Fruit fly (Drosophila melanogaster) whole organism, embryonic: ENCODE results near the gene rols.

Experiments used
- Asciz ChIP-seq: fragments of 200-800 bp; sonication (Bioruptor generic); optimal IDR thresholded peaks from 2 replicates; lab custom pipeline; 2017; ENCODE audit warnings: missing biosample characterization, mild to moderate bottlenecking, missing genetic modification characterization, missing genetic modification reagents
- Atf-2 ChIP-seq: fragments of 200-800 bp; sonication (Bioruptor generic); optimal IDR thresholded peaks from 2 replicates; lab custom pipeline; 2016; ENCODE audit warnings: missing biosample characterization, missing genetic modification characterization
- B-H2 ChIP-seq: fragments of 200-800 bp; sonication (Bioruptor generic); optimal IDR thresholded peaks from 2 replicates; lab custom pipeline; 2018; ENCODE audit warnings: missing biosample characterization, mild to moderate bottlenecking, missing genetic modification characterization
- CG10979 ChIP-seq: fragments of 200-800 bp; sonication (Bioruptor generic); optimal IDR thresholded peaks from 2 replicates; lab custom pipeline; 2018; ENCODE audit warnings: missing biosample characterization, mild to moderate bottlenecking, missing genetic modification characterization, moderate library complexity
- CG12071 ChIP-seq: fragments of 200-800 bp; sonication (Bioruptor generic); optimal IDR thresholded peaks from 3 replicates; lab custom pipeline; 2018; ENCODE audit warnings: missing biosample characterization, mild to moderate bottlenecking, missing genetic modification characterization
- CG12104 ChIP-seq: fragments of 200-800 bp; sonication (Bioruptor generic); optimal IDR thresholded peaks from 3 replicates; lab custom pipeline; 2016; ENCODE audit warnings: missing biosample characterization, missing genetic modification characterization
- CG17361 ChIP-seq: fragments of 200-800 bp; sonication (Bioruptor generic); IDR thresholded peaks from 3 replicates; pipeline ENCODE4 v1.3.6; 2022; ENCODE audit warnings: missing biosample characterization, missing genetic modification characterization
- CG17829 ChIP-seq: fragments of 200-800 bp; optimal IDR thresholded peaks from 2 replicates; lab custom pipeline; 2019; ENCODE audit warnings: missing biosample characterization, mild to moderate bottlenecking, missing genetic modification characterization, moderate library complexity
- CG18262 ChIP-seq: fragments of 200-800 bp; optimal IDR thresholded peaks from 3 replicates; lab custom pipeline; 2019; ENCODE audit warnings: missing biosample characterization, mild to moderate bottlenecking, missing genetic modification characterization, moderate library complexity
- CG2120 ChIP-seq: fragments of 200-800 bp; sonication (Bioruptor generic); optimal IDR thresholded peaks from 3 replicates; lab custom pipeline; 2016; ENCODE audit warnings: missing biosample characterization, missing genetic modification characterization
- CG2712 ChIP-seq: fragments of 200-800 bp; optimal IDR thresholded peaks from 3 replicates; lab custom pipeline; 2019; ENCODE audit warnings: missing biosample characterization, mild to moderate bottlenecking, missing genetic modification characterization, moderate library complexity
- CG2875 ChIP-seq: fragments of 200-800 bp; sonication (Bioruptor generic); optimal IDR thresholded peaks from 2 replicates; lab custom pipeline; 2017; ENCODE audit warnings: missing biosample characterization, mild to moderate bottlenecking, missing genetic modification characterization, missing genetic modification reagents
- CG31365 ChIP-seq: fragments of 200-800 bp; sonication (Bioruptor generic); optimal IDR thresholded peaks from 2 replicates; lab custom pipeline; 2018; ENCODE audit warnings: missing biosample characterization, mild to moderate bottlenecking, missing genetic modification characterization
- CG32772 ChIP-seq: fragments of 200-800 bp; sonication (Bioruptor generic); IDR thresholded peaks from 2 replicates; pipeline ENCODE4 v1.3.6; 2022; ENCODE audit warnings: missing biosample characterization, missing genetic modification characterization
- CG6813 ChIP-seq: fragments of 200-800 bp; sonication (Bioruptor generic); optimal IDR thresholded peaks from 2 replicates; lab custom pipeline; 2017; ENCODE audit warnings: missing biosample characterization, missing genetic modification characterization, mild to moderate bottlenecking, moderate library complexity, missing genetic modification reagents
- Dip2 ChIP-seq: fragments of 200-800 bp; sonication (Bioruptor generic); IDR thresholded peaks from 2 replicates; pipeline ENCODE4 v1.3.6; 2022; ENCODE audit warnings: missing biosample characterization, missing genetic modification characterization
- E2f2 ChIP-seq: fragments of 200-800 bp; sonication (Bioruptor generic); IDR thresholded peaks from 2 replicates; pipeline ENCODE4 v1.3.6; 2022; ENCODE audit warnings: missing biosample characterization, missing genetic modification characterization
- GATAe ChIP-seq: fragments of 200-800 bp; sonication (Bioruptor generic); conservative IDR thresholded peaks from 2 replicates; pipeline ENCODE4 v1.3.6; 2022; ENCODE audit warnings: missing biosample characterization, missing genetic modification characterization
- H15 ChIP-seq: fragments of 200-800 bp; sonication (Bioruptor generic); IDR thresholded peaks from 3 replicates; pipeline ENCODE4 v1.3.6; 2022; ENCODE audit warnings: missing biosample characterization, missing genetic modification characterization
- Hr78 ChIP-seq, 2 experiments: fragments of 200-800 bp in 1 of 2; fragments of >200 bp in 1 of 2; sonication (Bioruptor generic) in 1 of 2; optimal IDR thresholded peaks; 2 replicates each; lab custom pipeline; 2017 to 2019; ENCODE audit warnings: missing biosample characterization in 2 of 2, missing genetic modification characterization in 2 of 2, mild to moderate bottlenecking in 1 of 2, moderate library complexity in 1 of 2
- Jarid2 ChIP-seq: fragments of 200-800 bp; sonication (Bioruptor generic); optimal IDR thresholded peaks from 3 replicates; lab custom pipeline; 2017; ENCODE audit warnings: mild to moderate bottlenecking, missing biosample characterization, missing genetic modification reagents, missing genetic modification characterization
- MBD-R2 ChIP-seq: fragments of 200-800 bp; sonication (Bioruptor generic); IDR thresholded peaks from 2 replicates; pipeline ENCODE4 v1.3.6; 2022; ENCODE audit warnings: missing biosample characterization, missing genetic modification characterization
- Nf-YA ChIP-seq: fragments of 200-800 bp; sonication (Bioruptor generic); IDR thresholded peaks from 2 replicates; pipeline ENCODE4 v1.3.6; 2022; ENCODE audit warnings: missing biosample characterization, missing genetic modification characterization
- Nf-YC ChIP-seq: fragments of 200-800 bp; optimal IDR thresholded peaks from 3 replicates; lab custom pipeline; 2019; ENCODE audit warnings: missing biosample characterization, mild to moderate bottlenecking, missing genetic modification characterization, moderate library complexity
- Ravus ChIP-seq: fragments of 200-800 bp; sonication (Bioruptor generic); IDR thresholded peaks from 2 replicates; pipeline ENCODE4 v1.3.6; 2022; ENCODE audit warnings: missing biosample characterization, missing genetic modification characterization
- Sin3A ChIP-seq: fragments of >200 bp; optimal IDR thresholded peaks from 2 replicates; lab custom pipeline; 2018
- TFAM ChIP-seq: fragments of 200-800 bp; sonication (Bioruptor generic); optimal IDR thresholded peaks from 2 replicates; lab custom pipeline; 2017; ENCODE audit warnings: missing biosample characterization, missing genetic modification characterization, inconsistent platforms
- ara ChIP-seq: fragments of 200-800 bp; sonication (Bioruptor generic); IDR thresholded peaks from 2 replicates; pipeline ENCODE4 v1.3.6; 2022; ENCODE audit warnings: missing biosample characterization, missing genetic modification characterization
- bcd ChIP-seq: fragments of 200-800 bp; sonication (Bioruptor generic); optimal IDR thresholded peaks from 2 replicates; lab custom pipeline; 2017; ENCODE audit warnings: missing biosample characterization, mild to moderate bottlenecking, missing genetic modification characterization
- cato ChIP-seq: fragments of 200-800 bp; sonication (Bioruptor generic); optimal IDR thresholded peaks from 2 replicates; lab custom pipeline; 2016; ENCODE audit warnings: missing biosample characterization, missing genetic modification characterization, borderline replicate concordance
- corto ChIP-seq: fragments of 200-800 bp; sonication (Bioruptor generic); optimal IDR thresholded peaks from 2 replicates; lab custom pipeline; 2016; ENCODE audit warnings: missing biosample characterization, mild to moderate bottlenecking, missing genetic modification characterization, moderate library complexity
- cwo ChIP-seq: fragments of 200-800 bp; sonication (Bioruptor generic); optimal IDR thresholded peaks from 3 replicates; lab custom pipeline; 2017; ENCODE audit warnings: missing biosample characterization, missing genetic modification characterization, mild to moderate bottlenecking, moderate library complexity, missing genetic modification reagents
- dan ChIP-seq: fragments of 200-800 bp; sonication (Bioruptor generic); IDR thresholded peaks from 2 replicates; pipeline ENCODE4 v1.3.6; 2022; ENCODE audit warnings: missing biosample characterization, missing genetic modification characterization
- dimm ChIP-seq: fragments of 200-800 bp; sonication (Bioruptor generic); IDR thresholded peaks from 2 replicates; pipeline ENCODE4 v1.3.6; 2022; ENCODE audit warnings: missing biosample characterization, missing genetic modification characterization
- exex ChIP-seq: fragments of 200-800 bp; sonication (Bioruptor generic); optimal IDR thresholded peaks from 4 replicates; lab custom pipeline; 2018; ENCODE audit warnings: missing biosample characterization, mild to moderate bottlenecking, missing genetic modification characterization, moderate library complexity
- gfzf ChIP-seq: fragments of 200-800 bp; sonication (Bioruptor generic); optimal IDR thresholded peaks from 2 replicates; lab custom pipeline; 2016; ENCODE audit warnings: missing biosample characterization, mild to moderate bottlenecking, missing genetic modification characterization, moderate library complexity
- gro ChIP-seq: fragments of 200-800 bp; sonication (Bioruptor generic); optimal IDR thresholded peaks from 2 replicates; lab custom pipeline; 2016; ENCODE audit warnings: missing biosample characterization, missing genetic modification characterization
- h ChIP-seq: fragments of >200 bp; optimal IDR thresholded peaks from 2 replicates; lab custom pipeline; 2017
- hth ChIP-seq: fragments of >200 bp; optimal IDR thresholded peaks from 2 replicates; lab custom pipeline; 2017; ENCODE audit warnings: inconsistent platforms
- kay ChIP-seq: fragments of 200-800 bp; sonication (Bioruptor generic); optimal IDR thresholded peaks from 2 replicates; lab custom pipeline; 2016; ENCODE audit warnings: missing biosample characterization, missing genetic modification characterization
- odd ChIP-seq: fragments of 200-800 bp; sonication (Bioruptor generic); optimal IDR thresholded peaks from 2 replicates; lab custom pipeline; 2017; ENCODE audit warnings: missing biosample characterization, mild to moderate bottlenecking, missing genetic modification characterization
- rib ChIP-seq: fragments of 200-800 bp; sonication (Bioruptor generic); IDR thresholded peaks from 2 replicates; pipeline ENCODE4 v1.3.6; 2022; ENCODE audit warnings: missing biosample characterization, missing genetic modification characterization
- sim ChIP-seq: fragments of 200-800 bp; sonication (Bioruptor generic); IDR thresholded peaks from 2 replicates; pipeline ENCODE4 v1.3.6; 2022; ENCODE audit warnings: missing biosample characterization, missing genetic modification characterization
- sima ChIP-seq: fragments of 200-800 bp; sonication (Bioruptor generic); optimal IDR thresholded peaks from 2 replicates; lab custom pipeline; 2016; ENCODE audit warnings: missing biosample characterization, missing genetic modification characterization
- so ChIP-seq: fragments of 200-800 bp; sonication (Bioruptor generic); IDR thresholded peaks from 3 replicates; pipeline ENCODE4 v1.3.6; 2022; ENCODE audit warnings: missing biosample characterization, missing genetic modification characterization
- tgo ChIP-seq: fragments of 200-800 bp; sonication (Bioruptor generic); IDR thresholded peaks from 3 replicates; pipeline ENCODE4 v1.3.6; 2022; ENCODE audit warnings: missing biosample characterization, missing genetic modification characterization
- tio ChIP-seq: fragments of 200-800 bp; sonication (Bioruptor generic); optimal IDR thresholded peaks from 2 replicates; lab custom pipeline; 2017; ENCODE audit warnings: missing biosample characterization, missing genetic modification characterization, inconsistent platforms
- ttk ChIP-seq: fragments of 200-800 bp; sonication (Bioruptor generic); IDR thresholded peaks from 2 replicates; pipeline ENCODE4 v2.1.2; 2022; ENCODE audit warnings: missing biosample characterization, missing genetic modification characterization
- wdn ChIP-seq: fragments of 200-800 bp; sonication (Bioruptor generic); IDR thresholded peaks from 2 replicates; pipeline ENCODE4 v1.3.6; 2022; ENCODE audit warnings: missing biosample characterization, missing genetic modification characterization
- wor ChIP-seq: fragments of 200-800 bp; sonication (Bioruptor generic); IDR thresholded peaks from 2 replicates; pipeline ENCODE4 v1.3.6; 2022; ENCODE audit warnings: missing biosample characterization, missing genetic modification characterization

rols gene

DNA sequence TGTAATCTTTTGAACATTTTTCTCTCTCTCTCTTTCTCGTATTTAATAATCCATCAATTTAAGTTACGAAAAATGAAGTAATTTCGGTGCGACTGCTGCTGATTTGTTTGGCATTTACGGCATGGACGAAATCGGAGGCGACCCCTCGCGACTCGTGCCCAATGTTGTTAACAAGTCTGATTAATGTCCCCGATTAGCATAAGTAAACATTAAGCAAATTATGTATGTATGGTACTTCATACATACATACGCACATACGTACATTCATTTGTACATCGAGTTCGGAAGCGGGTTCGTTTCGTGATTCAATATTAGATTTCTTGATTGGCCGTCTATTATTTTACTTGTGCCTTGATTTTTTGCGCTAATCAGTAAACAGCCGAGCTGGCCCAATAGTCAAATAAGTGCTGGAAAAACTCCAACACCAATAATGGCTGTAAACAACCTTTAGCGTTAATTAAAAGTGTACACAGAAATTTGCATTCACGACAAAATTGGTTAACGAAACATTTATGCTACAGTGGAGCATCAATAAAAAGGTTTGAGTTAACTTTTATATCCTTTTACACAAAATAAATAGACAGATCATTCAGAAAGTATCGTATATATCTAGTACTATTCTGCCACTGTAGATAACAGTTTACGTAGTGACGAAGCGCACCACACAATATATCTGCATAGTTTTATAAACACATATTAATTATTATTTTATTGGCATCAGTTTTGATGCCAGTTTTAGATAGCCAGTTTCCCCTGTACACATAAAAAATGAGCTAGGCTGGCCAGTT is 26.4 kb upstream of the rols start (continued):
- TF ChIP-seq CG2712 (tag; lab: Kevin White, UChicago): peak; percentile 49
- TF ChIP-seq CG10979 (tag; lab: Kevin White, UChicago): peak; percentile 15
- no peak for TF ChIP-seq Jarid2 (GFP tag; lab: Kevin White, UChicago)
- TF ChIP-seq bcd (GFP tag; lab: Kevin White, UChicago): peak; percentile 50
- TF ChIP-seq CG18262: peak; percentile 23
- no peak for TF ChIP-seq sima (GFP tag; lab: Kevin White, UChicago)
- peak; percentile 38 for TF ChIP-seq CG6813 (GFP tag; lab: Kevin White, UChicago)
- TF ChIP-seq dimm (GFP tag; lab: Robert Waterston, UW): no peak; the same call in 1 of the 2 replicates
- peak; percentile 60 for TF ChIP-seq Nf-YC (tag; lab: Kevin White, UChicago)
- 0 out of 2 replicates have a peak, but pooled peaks have one; percentile 6 for TF ChIP-seq E2f2
- TF ChIP-seq CG12071 (GFP tag; lab: Kevin White, UChicago): peak; percentile 32
- TF ChIP-seq dan (GFP tag; lab: Robert Waterston, UW): no peak
- no peak for TF ChIP-seq gfzf (GFP tag; lab: Kevin White, UChicago)
- TF ChIP-seq CG12104 (GFP tag; lab: Kevin White, UChicago): peak; percentile 9
- no peak for TF ChIP-seq CG31365 (tag; lab: Kevin White, UChicago)
- 0 out of 3 replicates have a peak, but pooled peaks have one; percentile 34 for TF ChIP-seq H15 (GFP tag; lab: Robert Waterston, UW)
- TF ChIP-seq Dip2: no peak
- TF ChIP-seq CG2120: peak; percentile 77
- TF ChIP-seq sim (GFP tag; lab: Robert Waterston, UW): no peak
- peak; percentile 50; the same call in 1 of the 2 replicates for TF ChIP-seq ttk (GFP tag; lab: Robert Waterston, UW)
- TF ChIP-seq Hr78 (GFP tag; optimal IDR thresholded peaks at IDR 0.05; lab: Kevin White, UChicago): no peak
- TF ChIP-seq TFAM (GFP tag; lab: Kevin White, UChicago): no peak
- peak; percentile 23; the same call in 1 of the 2 replicates for TF ChIP-seq wdn (GFP tag; lab: Robert Waterston, UW)
- TF ChIP-seq CG17829 (tag; lab: Kevin White, UChicago): peak; percentile 38
- no peak for TF ChIP-seq h (lab: Kevin White, UChicago)
- TF ChIP-seq ara (GFP tag; lab: Robert Waterston, UW): 0 out of 2 replicates have a peak, but pooled peaks have one; percentile 8
- TF ChIP-seq GATAe (GFP tag; lab: Robert Waterston, UW): no peak; the same call in 1 of the 2 replicates
- TF ChIP-seq wor (GFP tag; lab: Robert Waterston, UW): no peak
- no peak for TF ChIP-seq corto (GFP tag; lab: Kevin White, UChicago)
- no peak for TF ChIP-seq Atf-2 (GFP tag; lab: Kevin White, UChicago)
- TF ChIP-seq odd: peak; percentile 53
- no peak for TF ChIP-seq B-H2 (GFP tag; lab: Kevin White, UChicago)
- 0 out of 2 replicates have a peak, but pooled peaks have one; percentile 69 for TF ChIP-seq rib (GFP tag; lab: Robert Waterston, UW)
- TF ChIP-seq CG2875 (GFP tag; lab: Kevin White, UChicago): no peak
- no peak for TF ChIP-seq hth (lab: Kevin White, UChicago)
- TF ChIP-seq Nf-YA (GFP tag; lab: Robert Waterston, UW): no peak
- peak; percentile 48; the same call in 1 of the 3 replicates for TF ChIP-seq so (GFP tag; lab: Robert Waterston, UW)
- peak; percentile 45; the same call in 1 of the 2 replicates for TF ChIP-seq MBD-R2 (GFP tag; lab: Robert Waterston, UW)
- TF ChIP-seq kay (GFP tag; lab: Kevin White, UChicago): peak; percentile 44
- TF ChIP-seq Sin3A (lab: Kevin White, UChicago): no peak
- TF ChIP-seq Asciz (GFP tag; lab: Kevin White, UChicago): peak; percentile 65
- peak; percentile 47 for TF ChIP-seq tio (GFP tag; lab: Kevin White, UChicago)
- peak; percentile 16 for TF ChIP-seq cwo
- peak; percentile 81; the same call in 2 of the 3 replicates for TF ChIP-seq tgo
- TF ChIP-seq CG17361: peak; percentile 64; the same call in 2 of the 3 replicates
- peak; percentile 38 for TF ChIP-seq Ravus (GFP tag; lab: Robert Waterston, UW)
- TF ChIP-seq gro (GFP tag; lab: Kevin White, UChicago): peak; percentile 44
- peak; percentile 5 for TF ChIP-seq cato (GFP tag; lab: Kevin White, UChicago)
- TF ChIP-seq exex: peak; percentile 46
- 0 out of 2 replicates have a peak, but pooled peaks have one; percentile 35 for TF ChIP-seq CG32772 (GFP tag; lab: Robert Waterston, UW)
